Worm (Caenorhabditis elegans) whole organism, L1 larva: ENCODE measurements around the gene T24C4.5.

ENCODE experiments used
- C16A3.4 ChIP-seq: fragments of 150-350 bp; optimal IDR thresholded peaks from 2 replicates; lab custom pipeline; 2014; ENCODE audit warnings: missing biosample characterization, missing genetic modification characterization
- F16B12.6 ChIP-seq: fragments of 150-350 bp; optimal IDR thresholded peaks from 2 replicates; lab custom pipeline; 2014; ENCODE audit warnings: missing biosample characterization, missing genetic modification characterization
- aha-1 ChIP-seq: fragments of 150-350 bp; optimal IDR thresholded peaks from 2 replicates; lab custom pipeline; 2014; ENCODE audit warnings: missing biosample characterization, missing genetic modification characterization
- aly-2 ChIP-seq: fragments of 150-350 bp; optimal IDR thresholded peaks from 2 replicates; lab custom pipeline; 2014; ENCODE audit warnings: missing biosample characterization, missing genetic modification characterization
- ama-1 ChIP-seq: fragments of 150-350 bp; optimal IDR thresholded peaks from 2 replicates; lab custom pipeline; 2014
- ceh-63 ChIP-seq: fragments of 200-800 bp; sonication (Bioruptor generic); optimal IDR thresholded peaks from 2 replicates; lab custom pipeline; 2018; ENCODE audit warnings: mild to moderate bottlenecking, missing genetic modification characterization, missing compliant biosample characterization
- ceh-8 ChIP-seq: fragments of 200-800 bp; sonication (Bioruptor generic); optimal IDR thresholded peaks from 2 replicates; lab custom pipeline; 2018; ENCODE audit warnings: mild to moderate bottlenecking, missing genetic modification characterization, moderate library complexity, missing compliant biosample characterization
- ceh-82 ChIP-seq, 3 experiments: fragments of 150-350 bp in 1 of 3; sonication (generic microtip) in 2 of 3; optimal IDR thresholded peaks; 2 replicates each; lab custom pipeline; 2014 to 2017; ENCODE audit warnings: missing biosample characterization in 3 of 3, missing genetic modification characterization in 3 of 3
- ces-1 ChIP-seq: fragments of 150-350 bp; optimal IDR thresholded peaks from 2 replicates; lab custom pipeline; 2014; ENCODE audit warnings: missing biosample characterization, missing genetic modification reagents, missing genetic modification characterization
- dpl-1 ChIP-seq, 3 experiments: fragments of 150-350 bp in 2 of 3; sonication (generic microtip) in 1 of 3; optimal IDR thresholded peaks; 2 replicates each; lab custom pipeline; 2014 to 2017; ENCODE audit warnings: missing biosample characterization in 3 of 3, missing genetic modification characterization in 3 of 3, missing genetic modification reagents in 3 of 3
- dsc-1 ChIP-seq: sonication (generic microtip); optimal IDR thresholded peaks from 2 replicates; lab custom pipeline; 2016; ENCODE audit warnings: mild to moderate bottlenecking, missing genetic modification characterization, missing compliant biosample characterization
- efl-1 ChIP-seq, 4 experiments: fragments of 150-350 bp; optimal IDR thresholded peaks in 3 of 4; peaks in 1 of 4; 1 replicate in 1 of 4; 2 replicates in 3 of 4; lab custom pipeline; 2014; ENCODE audit warnings: missing biosample characterization in 2 of 4, missing genetic modification characterization in 2 of 4, missing genetic modification reagents in 2 of 4
- elt-3 ChIP-seq, 6 experiments: fragments of 150-350 bp in 1 of 6; sonication (generic microtip); optimal IDR thresholded peaks; 2 replicates each; lab custom pipeline; 2017 to 2018; ENCODE audit warnings: missing biosample characterization in 6 of 6, missing genetic modification characterization in 6 of 6, inconsistent platforms in 1 of 6
- ets-5 ChIP-seq: fragments of 200-800 bp; sonication (Bioruptor generic); IDR thresholded peaks from 2 replicates; pipeline ENCODE4 v1.3.6; 2022; ENCODE audit warnings: missing genetic modification characterization, missing compliant biosample characterization
- grh-1 ChIP-seq: fragments of 200-800 bp; sonication (Bioruptor generic); IDR thresholded peaks from 2 replicates; pipeline ENCODE4 v1.3.6; 2022; ENCODE audit warnings: missing genetic modification reagents, missing genetic modification characterization, missing compliant biosample characterization
- hlh-4 ChIP-seq: sonication (generic microtip); optimal IDR thresholded peaks from 2 replicates; lab custom pipeline; 2016; ENCODE audit warnings: mild to moderate bottlenecking, missing genetic modification characterization, missing compliant biosample characterization
- irx-1 ChIP-seq: sonication (generic microtip); optimal IDR thresholded peaks from 2 replicates; lab custom pipeline; 2016; ENCODE audit warnings: missing genetic modification characterization, missing compliant biosample characterization
- isw-1 ChIP-seq: fragments of 200-800 bp; sonication (Bioruptor generic); IDR thresholded peaks from 2 replicates; pipeline ENCODE4 v1.3.6; 2022; ENCODE audit warnings: missing genetic modification characterization, missing compliant biosample characterization
- lin-14 ChIP-seq: fragments of 200-800 bp; sonication (Bioruptor generic); optimal IDR thresholded peaks from 2 replicates; lab custom pipeline; 2018; ENCODE audit warnings: mild to moderate bottlenecking, missing genetic modification characterization, moderate library complexity, missing compliant biosample characterization
- lin-15B ChIP-seq: fragments of 150-350 bp; sonication (generic microtip); optimal IDR thresholded peaks from 3 replicates; lab custom pipeline; 2014; ENCODE audit warnings: missing biosample characterization, missing genetic modification characterization
- lin-35 ChIP-seq, 2 experiments: fragments of 150-350 bp; optimal IDR thresholded peaks; 2 replicates each; lab custom pipeline; 2014; ENCODE audit warnings: missing biosample characterization in 2 of 2, missing genetic modification characterization in 2 of 2, missing genetic modification reagents in 2 of 2
- lin-39 ChIP-seq: fragments of 150-350 bp; optimal IDR thresholded peaks from 2 replicates; lab custom pipeline; 2014; ENCODE audit warnings: missing biosample characterization, missing genetic modification reagents, missing genetic modification characterization
- lir-3 ChIP-seq: sonication (generic microtip); optimal IDR thresholded peaks from 2 replicates; lab custom pipeline; 2016; ENCODE audit warnings: mild to moderate bottlenecking, missing genetic modification characterization, moderate library complexity, missing compliant biosample characterization; ENCODE audit not compliant: poor library complexity
- lsy-2 ChIP-seq, 2 experiments: fragments of 150-350 bp; optimal IDR thresholded peaks; 2 replicates each; lab custom pipeline; 2014; ENCODE audit warnings: missing biosample characterization in 2 of 2, missing genetic modification characterization in 2 of 2
- mdl-1 ChIP-seq, 2 experiments: fragments of 150-350 bp; optimal IDR thresholded peaks; 2 replicates each; lab custom pipeline; 2014 to 2017; ENCODE audit warnings: missing biosample characterization in 2 of 2, missing genetic modification characterization in 2 of 2, inconsistent platforms in 1 of 2
- mep-1 ChIP-seq: fragments of 150-350 bp; optimal IDR thresholded peaks from 2 replicates; lab custom pipeline; 2014; ENCODE audit warnings: missing biosample characterization, missing genetic modification characterization
- nhr-11 ChIP-seq: fragments of 150-350 bp; optimal IDR thresholded peaks from 2 replicates; lab custom pipeline; 2014; ENCODE audit warnings: missing biosample characterization, missing genetic modification characterization
- nhr-19 ChIP-seq: fragments of 200-800 bp; sonication (Bioruptor generic); conservative IDR thresholded peaks from 2 replicates; pipeline ENCODE4 v1.3.6; 2022; ENCODE audit warnings: missing genetic modification characterization, missing compliant biosample characterization
- nhr-20 ChIP-seq: sonication (generic microtip); optimal IDR thresholded peaks from 2 replicates; lab custom pipeline; 2016; ENCODE audit warnings: mild to moderate bottlenecking, missing genetic modification characterization, missing compliant biosample characterization
- nhr-28 ChIP-seq: fragments of 150-350 bp; optimal IDR thresholded peaks from 2 replicates; lab custom pipeline; 2014; ENCODE audit warnings: missing biosample characterization, missing genetic modification characterization
- nhr-47 ChIP-seq: sonication (generic microtip); optimal IDR thresholded peaks from 2 replicates; lab custom pipeline; 2016; ENCODE audit warnings: mild to moderate bottlenecking, missing genetic modification characterization, moderate library complexity, missing compliant biosample characterization
- nhr-71 ChIP-seq: sonication (generic microtip); optimal IDR thresholded peaks from 2 replicates; lab custom pipeline; 2016; ENCODE audit warnings: mild to moderate bottlenecking, missing genetic modification characterization, moderate library complexity, missing compliant biosample characterization
- nhr-76 ChIP-seq: sonication (generic microtip); optimal IDR thresholded peaks from 2 replicates; lab custom pipeline; 2017; ENCODE audit warnings: missing biosample characterization, missing genetic modification characterization
- nhr-77 ChIP-seq: fragments of 150-350 bp; optimal IDR thresholded peaks from 2 replicates; lab custom pipeline; 2014; ENCODE audit warnings: missing biosample characterization, missing genetic modification characterization
- pag-3 ChIP-seq: sonication (generic microtip); optimal IDR thresholded peaks from 2 replicates; lab custom pipeline; 2017; ENCODE audit warnings: missing genetic modification characterization, mild to moderate bottlenecking, missing compliant biosample characterization, antibody characterized with exemption, borderline replicate concordance; ENCODE audit not compliant: insufficient read depth
- pqm-1 ChIP-seq: sonication (generic microtip); optimal IDR thresholded peaks from 3 replicates; lab custom pipeline; 2017; ENCODE audit warnings: missing biosample characterization, missing genetic modification characterization
- rnt-1 ChIP-seq: sonication (generic microtip); optimal IDR thresholded peaks from 2 replicates; lab custom pipeline; 2016; ENCODE audit warnings: mild to moderate bottlenecking, missing genetic modification characterization, moderate library complexity, missing compliant biosample characterization
- skn-1 ChIP-seq: fragments of 150-350 bp; optimal IDR thresholded peaks from 2 replicates; lab custom pipeline; 2014; ENCODE audit warnings: missing biosample characterization, missing genetic modification characterization
- snpc-4 ChIP-seq: fragments of 150-350 bp; optimal IDR thresholded peaks from 2 replicates; lab custom pipeline; 2014; ENCODE audit warnings: missing biosample characterization, missing genetic modification characterization
- snu-23 ChIP-seq: sonication (generic microtip); optimal IDR thresholded peaks from 2 replicates; lab custom pipeline; 2016; ENCODE audit warnings: missing genetic modification characterization, missing compliant biosample characterization
- sox-4 ChIP-seq: sonication (generic microtip); optimal IDR thresholded peaks from 2 replicates; lab custom pipeline; 2016; ENCODE audit warnings: missing genetic modification characterization, missing compliant biosample characterization
- tlp-1 ChIP-seq: fragments of 150-350 bp; optimal IDR thresholded peaks from 2 replicates; lab custom pipeline; 2014; ENCODE audit warnings: missing biosample characterization, missing genetic modification characterization
- unc-130 ChIP-seq: fragments of 150-350 bp; optimal IDR thresholded peaks from 2 replicates; lab custom pipeline; 2017; ENCODE audit warnings: missing biosample characterization, missing genetic modification characterization, inconsistent platforms
- unc-62 ChIP-seq: fragments of 150-350 bp; optimal IDR thresholded peaks from 2 replicates; lab custom pipeline; 2014; ENCODE audit warnings: missing biosample characterization, missing genetic modification reagents, missing genetic modification characterization
- unc-86 ChIP-seq: sonication (generic microtip); optimal IDR thresholded peaks from 2 replicates; lab custom pipeline; 2016; ENCODE audit warnings: missing genetic modification characterization, missing compliant biosample characterization
- xbp-1 ChIP-seq: sonication (generic microtip); optimal IDR thresholded peaks from 2 replicates; lab custom pipeline; 2016; ENCODE audit warnings: missing genetic modification characterization, missing compliant biosample characterization
- zag-1 ChIP-seq: fragments of 150-350 bp; optimal IDR thresholded peaks from 2 replicates; lab custom pipeline; 2014; ENCODE audit warnings: missing biosample characterization, missing genetic modification characterization
- ztf-4 ChIP-seq: fragments of 150-350 bp; optimal IDR thresholded peaks from 2 replicates; lab custom pipeline; 2014; ENCODE audit warnings: missing biosample characterization, missing genetic modification characterization

Gene T24C4.5

DNA sequence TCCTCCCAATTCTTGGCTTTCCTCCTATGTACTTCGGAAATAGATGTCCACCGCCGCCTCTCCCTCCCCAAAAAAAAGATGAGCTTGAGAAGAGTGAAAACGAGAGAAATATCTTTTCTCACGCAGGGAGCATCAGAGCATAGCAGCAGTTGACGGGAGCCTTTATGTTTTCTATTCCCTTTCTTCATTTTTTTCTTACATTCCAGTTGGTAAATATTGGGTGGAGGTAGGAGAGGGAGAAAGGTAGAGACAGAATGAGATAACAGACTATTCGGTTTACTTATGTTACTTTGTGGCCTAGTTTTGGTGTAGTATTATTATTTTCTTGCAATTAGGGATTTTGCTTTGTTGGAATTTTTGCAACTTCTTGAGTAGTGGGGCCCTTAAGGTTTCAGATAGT is 35.0 kb downstream of the T24C4.5 start:
- TF ChIP-seq efl-1 (optimal IDR thresholded peaks at IDR 0.05; lab: Kevin White, UChicago) (no peak), efl-1 (GFP tag; optimal IDR thresholded peaks at IDR 0.05 in 1 of 2; lab: Kevin White, UChicago) (peak in 1 of 2 experiments; percentile 92), rnt-1 (tag; lab: Kevin White, UChicago) (peak; percentile 39), lsy-2 (tag; optimal IDR thresholded peaks at IDR 0.05; lab: Kevin White, UChicago) (peak in 1 of 2 experiments; percentile 4), nhr-28 (tag; lab: Kevin White, UChicago) (no peak)
- TF ChIP-seq, all 84 proteins: peak for 3

DNA sequence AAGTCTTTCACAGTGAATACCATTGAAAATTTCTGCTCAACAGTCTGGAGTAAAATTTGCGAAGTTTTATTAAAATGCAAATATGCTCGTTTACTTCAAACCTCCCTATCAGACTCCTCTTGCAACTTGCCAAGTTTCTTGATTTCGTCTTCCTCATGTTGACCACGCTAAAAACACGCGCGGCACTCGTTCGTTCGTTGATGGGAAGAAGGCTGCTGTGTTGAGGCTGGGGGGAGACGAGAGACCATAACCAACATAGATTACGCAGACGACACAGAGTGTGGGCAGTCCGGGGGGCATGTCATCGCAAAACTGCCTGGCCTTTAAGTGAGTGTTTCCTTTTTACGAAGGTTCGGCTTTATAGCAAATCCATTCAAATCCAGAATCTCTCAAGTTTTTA is 35.5 kb downstream of the T24C4.5 start:
- peak; percentile 44 for TF ChIP-seq nhr-71 (tag; lab: Kevin White, UChicago)
- TF ChIP-seq dsc-1 (tag; lab: Kevin White, UChicago) = no peak
- TF ChIP-seq nhr-47 (tag; lab: Kevin White, UChicago) = no peak
- no peak for TF ChIP-seq irx-1 (tag; lab: Kevin White, UChicago)
- no peak for TF ChIP-seq sox-4 (tag; lab: Kevin White, UChicago)
- peak in 1 of 6 experiments; percentile 35 for TF ChIP-seq elt-3 (tag; optimal IDR thresholded peaks at IDR 0.05; lab: Kevin White, UChicago)
- peak; percentile 8 for TF ChIP-seq skn-1 (tag; lab: Kevin White, UChicago)
- TF ChIP-seq grh-1 (GFP tag; lab: Robert Waterston, UW) = no peak
- TF ChIP-seq unc-62 = no peak
- TF ChIP-seq aha-1 = no peak
- TF ChIP-seq rnt-1 (tag; lab: Kevin White, UChicago) = peak; percentile 43
- peak in 1 of 3 experiments; percentile 28 for TF ChIP-seq dpl-1 (GFP tag; optimal IDR thresholded peaks at IDR 0.05; lab: Kevin White, UChicago)
- TF ChIP-seq snpc-4 (tag; lab: Kevin White, UChicago) = no peak
- peak in 1 of 3 experiments; percentile 59 for TF ChIP-seq ceh-82 (tag; optimal IDR thresholded peaks at IDR 0.05; lab: Kevin White, UChicago)
- no peak for TF ChIP-seq xbp-1 (tag; lab: Kevin White, UChicago)
- peak; percentile 48 for TF ChIP-seq mep-1 (tag; lab: Kevin White, UChicago)
- TF ChIP-seq tlp-1 (tag; lab: Kevin White, UChicago) = no peak
- TF ChIP-seq pag-3 (tag; lab: Kevin White, UChicago) = no peak
- TF ChIP-seq mdl-1 (tag; optimal IDR thresholded peaks at IDR 0.05; lab: Kevin White, UChicago) = peak in 1 of 2 experiments; percentile 59
- no peak for TF ChIP-seq ama-1 (lab: Kevin White, UChicago)
- TF ChIP-seq nhr-19 = peak; percentile 36
- TF ChIP-seq lin-39 (tag; lab: Kevin White, UChicago) = no peak
- peak; percentile 37 for TF ChIP-seq unc-130 (tag; lab: Kevin White, UChicago)
- peak; percentile 49 for TF ChIP-seq snu-23 (GFP tag; lab: Kevin White, UChicago)
- TF ChIP-seq lsy-2 (tag; optimal IDR thresholded peaks at IDR 0.05; lab: Kevin White, UChicago) = peak in 1 of 2 experiments; percentile 19
- TF ChIP-seq pqm-1 (tag; lab: Kevin White, UChicago) = no peak
- TF ChIP-seq lin-35 (GFP tag; optimal IDR thresholded peaks at IDR 0.05; lab: Kevin White, UChicago) = peak; percentile 18 to 39
- TF ChIP-seq efl-1 (optimal IDR thresholded peaks at IDR 0.05; lab: Kevin White, UChicago) = peak; percentile 6 to 15
- peak; percentile 6 to 79 for TF ChIP-seq efl-1 (GFP tag; optimal IDR thresholded peaks at IDR 0.05 in 1 of 2; lab: Kevin White, UChicago)
- TF ChIP-seq nhr-76 (tag; lab: Kevin White, UChicago) = no peak
- TF ChIP-seq unc-86 (tag; lab: Kevin White, UChicago) = no peak
- no peak for TF ChIP-seq lin-15B (tag; lab: Kevin White, UChicago)
- no peak for TF ChIP-seq nhr-77 (tag; lab: Kevin White, UChicago)
- TF ChIP-seq nhr-20 = peak; percentile 21
- no peak for TF ChIP-seq aly-2 (tag; lab: Kevin White, UChicago)
- TF ChIP-seq zag-1 (tag; lab: Kevin White, UChicago) = no peak
- peak; percentile 91 for TF ChIP-seq lin-14 (GFP tag; lab: Kevin White, UChicago)

DNA sequence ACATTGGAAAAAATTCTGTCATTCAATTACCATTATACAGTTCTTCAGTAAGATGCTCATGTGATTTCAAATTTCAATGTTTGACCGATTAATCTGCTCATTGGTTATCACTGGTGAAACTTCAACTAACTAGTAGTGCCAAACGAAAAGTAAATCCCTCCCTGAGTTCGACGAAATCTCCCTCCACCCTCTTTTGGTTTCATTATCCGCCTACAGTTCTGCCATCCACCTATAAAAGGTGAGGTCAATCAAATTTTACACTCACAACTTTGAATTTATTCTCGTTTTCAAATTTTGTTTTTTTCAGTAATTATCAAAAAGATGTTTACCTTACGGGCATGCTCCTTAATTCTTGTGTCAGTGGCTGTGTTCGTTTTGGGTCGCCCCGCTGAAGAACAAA is 36.9 kb downstream of the T24C4.5 start, which contains the start of gene far-8:
Gene far-8, plus strand, starts transcription at position 301 of the 400 bp plus-strand sequence.
- TF ChIP-seq C16A3.4 (tag; lab: Kevin White, UChicago) = no peak
- TF ChIP-seq isw-1 (GFP tag; lab: Robert Waterston, UW) = no peak
- TF ChIP-seq zag-1 (tag; lab: Kevin White, UChicago) = no peak
- no peak for TF ChIP-seq ztf-4 (tag; lab: Kevin White, UChicago)
- no peak for TF ChIP-seq unc-86 (tag; lab: Kevin White, UChicago)
- no peak for TF ChIP-seq ceh-63
- TF ChIP-seq lir-3 = no peak
- no peak for TF ChIP-seq ceh-8
- no peak for TF ChIP-seq nhr-11 (tag; lab: Kevin White, UChicago)
- TF ChIP-seq irx-1 (tag; lab: Kevin White, UChicago) = no peak
- TF ChIP-seq hlh-4 (tag; lab: Kevin White, UChicago) = no peak
- TF ChIP-seq nhr-19 = no peak
- TF ChIP-seq F16B12.6 (tag; lab: Kevin White, UChicago) = no peak
- no peak for TF ChIP-seq ets-5 (GFP tag; lab: Robert Waterston, UW)
- no peak for TF ChIP-seq nhr-20
- no peak for TF ChIP-seq aly-2 (tag; lab: Kevin White, UChicago)
- no peak for TF ChIP-seq rnt-1 (tag; lab: Kevin White, UChicago)
- no peak for TF ChIP-seq ces-1 (GFP tag; lab: Kevin White, UChicago)
- TF ChIP-seq lin-39 (tag; lab: Kevin White, UChicago) = no peak
- no peak for TF ChIP-seq mdl-1 (tag; optimal IDR thresholded peaks at IDR 0.05; lab: Kevin White, UChicago)
